Worm (Caenorhabditis elegans) whole organism, midembryonic: ENCODE results near the gene C14H10.3.

Experiments used
- T22C8.4 ChIP-seq: fragments of 200-800 bp; sonication (Bioruptor generic); IDR thresholded peaks from 2 replicates; pipeline ENCODE4 v1.3.6; 2022; ENCODE audit warnings: missing genetic modification characterization, missing compliant biosample characterization
- cog-1 ChIP-seq: sonication (generic microtip); optimal IDR thresholded peaks from 2 replicates; lab custom pipeline; 2016; ENCODE audit warnings: missing genetic modification characterization, missing compliant biosample characterization
- flt-1 ChIP-seq: fragments of 200-800 bp; sonication (Bioruptor generic); IDR thresholded peaks from 2 replicates; pipeline ENCODE4 v1.3.6; 2022; ENCODE audit warnings: missing genetic modification characterization, missing compliant biosample characterization
- med-1 ChIP-seq: sonication (generic microtip); optimal IDR thresholded peaks from 2 replicates; lab custom pipeline; 2017; ENCODE audit warnings: missing genetic modification characterization, mild to moderate bottlenecking, missing compliant biosample characterization, antibody characterized with exemption, missing genetic modification reagents; ENCODE audit not compliant: insufficient read depth
- ref-1 ChIP-seq: fragments of 200-800 bp; sonication (Bioruptor generic); conservative IDR thresholded peaks from 2 replicates; pipeline ENCODE4 v1.3.6; 2022; ENCODE audit warnings: missing genetic modification reagents, missing genetic modification characterization, missing compliant biosample characterization
- tab-1 ChIP-seq: fragments of 200-800 bp; sonication (Bioruptor generic); IDR thresholded peaks from 2 replicates; pipeline ENCODE4 v1.3.6; 2022; ENCODE audit warnings: missing genetic modification characterization, missing compliant biosample characterization
- ztf-23 ChIP-seq: fragments of 200-800 bp; sonication (Bioruptor generic); IDR thresholded peaks from 2 replicates; pipeline ENCODE4 v1.3.6; 2022; ENCODE audit warnings: missing genetic modification reagents, missing genetic modification characterization, missing compliant biosample characterization

DNA sequence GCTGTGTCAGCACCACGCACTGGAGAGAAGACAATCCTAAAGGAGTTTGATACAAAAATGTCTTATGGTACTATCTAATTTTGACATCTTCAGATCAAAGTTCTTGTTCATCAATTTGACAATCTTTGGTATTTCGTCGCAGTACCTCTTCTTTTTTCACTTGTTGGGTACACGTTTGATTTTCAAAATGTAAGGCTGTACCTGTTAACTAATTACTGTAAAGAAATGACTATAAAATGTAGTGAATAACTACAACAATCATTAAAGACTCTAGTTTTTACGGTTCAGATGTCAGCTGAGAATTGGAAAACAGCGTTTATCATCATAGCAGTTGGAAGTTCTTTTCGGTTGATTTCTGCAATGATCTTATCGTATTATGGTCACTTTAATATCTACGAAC, 49.2 kb upstream of the C14H10.3 start:
- TF ChIP-seq flt-1 (no peak), med-1 (no peak), tab-1 (no peak), T22C8.4 (no peak), ztf-23 (no peak), ref-1 (GFP tag; lab: Robert Waterston, UW) (no peak), cog-1 (tag; lab: Kevin White, UChicago) (no peak)
